Worm (Caenorhabditis elegans): ENCODE results near the gene fipr-5.

ce11 chrV:10237171-10237570, 16.0 kb upstream of the fipr-5 start:
- no peak for TF ChIP-seq nhr-77 (tag; optimal IDR thresholded peaks at IDR 0.05)
- TF ChIP-seq fkh-10 (GFP tag; optimal IDR thresholded peaks at IDR 0.05) = no peak
- TF ChIP-seq ztf-11 (tag; optimal IDR thresholded peaks at IDR 0.05) = no peak
- no peak for TF ChIP-seq nhr-23 (tag; optimal IDR thresholded peaks at IDR 0.05)
- no peak for TF ChIP-seq snpc-4 (tag; optimal IDR thresholded peaks at IDR 0.05)
- no peak for TF ChIP-seq ama-1 (optimal IDR thresholded peaks at IDR 0.05)
- TF ChIP-seq nhr-237 (tag; optimal IDR thresholded peaks at IDR 0.05) = no peak
- TF ChIP-seq pqm-1 (tag; optimal IDR thresholded peaks at IDR 0.05) = no peak
- TF ChIP-seq skn-1 (tag; optimal IDR thresholded peaks at IDR 0.05) = no peak
- TF ChIP-seq nhr-28 (tag; optimal IDR thresholded peaks at IDR 0.05) = no peak

Data from whole organism, L3 larva.